Worm (Caenorhabditis elegans) whole organism, L2 larva: ENCODE data around the gene mrpl-48.
A peak's percentile ranks its signal among the peaks of the same experiment; 100 is the strongest.

Source experiments
- C34F6.9 ChIP-seq: fragments of 150-350 bp; optimal IDR thresholded peaks from 2 replicates; lab custom pipeline; 2014; ENCODE audit warnings: missing biosample characterization, missing genetic modification characterization
- F13H6.1 ChIP-seq: sonication (generic microtip); optimal IDR thresholded peaks from 2 replicates; lab custom pipeline; 2016; ENCODE audit warnings: missing genetic modification characterization, missing compliant biosample characterization
- ZK546.5 ChIP-seq: sonication (generic microtip); optimal IDR thresholded peaks from 2 replicates; lab custom pipeline; 2017; ENCODE audit warnings: missing biosample characterization, missing genetic modification characterization
- aly-2 ChIP-seq: fragments of 150-350 bp; optimal IDR thresholded peaks from 2 replicates; lab custom pipeline; 2014; ENCODE audit warnings: missing biosample characterization, missing genetic modification characterization
- ama-1 ChIP-seq: fragments of 150-350 bp; optimal IDR thresholded peaks from 2 replicates; lab custom pipeline; 2018; ENCODE audit warnings: inconsistent platforms
- crh-2 ChIP-seq: sonication (generic microtip); optimal IDR thresholded peaks from 2 replicates; lab custom pipeline; 2017; ENCODE audit warnings: missing biosample characterization, missing genetic modification characterization
- dmd-4 ChIP-seq: sonication (generic microtip); optimal IDR thresholded peaks from 2 replicates; lab custom pipeline; 2017; ENCODE audit warnings: missing biosample characterization, missing genetic modification characterization
- egl-27 ChIP-seq: sonication (generic microtip); optimal IDR thresholded peaks from 3 replicates; lab custom pipeline; 2017; ENCODE audit warnings: missing biosample characterization, missing genetic modification reagents, missing genetic modification characterization
- fos-1 ChIP-seq: fragments of 150-350 bp; optimal IDR thresholded peaks from 2 replicates; lab custom pipeline; 2014; ENCODE audit warnings: missing biosample characterization, missing genetic modification characterization
- gmeb-1 ChIP-seq: fragments of 150-350 bp; optimal IDR thresholded peaks from 2 replicates; lab custom pipeline; 2014; ENCODE audit warnings: missing biosample characterization, missing genetic modification characterization
- lin-11 ChIP-seq: fragments of 150-350 bp; sonication (generic microtip); optimal IDR thresholded peaks from 2 replicates; lab custom pipeline; 2014; ENCODE audit warnings: missing biosample characterization, missing genetic modification characterization, inconsistent platforms, mixed read lengths
- lin-13 ChIP-seq: fragments of 150-350 bp; optimal IDR thresholded peaks from 2 replicates; lab custom pipeline; 2014; ENCODE audit warnings: missing biosample characterization, missing genetic modification reagents, missing genetic modification characterization
- lin-39 ChIP-seq: fragments of 150-350 bp; optimal IDR thresholded peaks from 2 replicates; lab custom pipeline; 2014; ENCODE audit warnings: missing biosample characterization, missing genetic modification reagents, missing genetic modification characterization
- lsy-2 ChIP-seq, 2 experiments: fragments of 150-350 bp in 1 of 2; sonication (generic microtip) in 1 of 2; optimal IDR thresholded peaks; 2 replicates each; lab custom pipeline; 2014 to 2017; ENCODE audit warnings: missing biosample characterization in 2 of 2, missing genetic modification characterization in 2 of 2
- mab-5 ChIP-seq: fragments of 150-350 bp; optimal IDR thresholded peaks from 2 replicates; lab custom pipeline; 2014; ENCODE audit warnings: missing biosample characterization, missing genetic modification characterization
- mdl-1 ChIP-seq, 2 experiments: fragments of 150-350 bp in 1 of 2; sonication (generic microtip) in 1 of 2; optimal IDR thresholded peaks; 2 replicates each; lab custom pipeline; 2017; ENCODE audit warnings: missing biosample characterization in 2 of 2, missing genetic modification characterization in 2 of 2
- nhr-10 ChIP-seq: sonication (generic microtip); optimal IDR thresholded peaks from 2 replicates; lab custom pipeline; 2017; ENCODE audit warnings: missing biosample characterization, missing genetic modification characterization
- nhr-11 ChIP-seq: fragments of 150-350 bp; optimal IDR thresholded peaks from 2 replicates; lab custom pipeline; 2014; ENCODE audit warnings: missing biosample characterization, missing genetic modification characterization
- nhr-12 ChIP-seq: fragments of 150-350 bp; optimal IDR thresholded peaks from 2 replicates; lab custom pipeline; 2014; ENCODE audit warnings: missing biosample characterization, missing genetic modification characterization
- nhr-129 ChIP-seq: fragments of 150-350 bp; optimal IDR thresholded peaks from 2 replicates; lab custom pipeline; 2014; ENCODE audit warnings: missing biosample characterization, missing genetic modification characterization
- nhr-21 ChIP-seq: fragments of 150-350 bp; optimal IDR thresholded peaks from 2 replicates; lab custom pipeline; 2014; ENCODE audit warnings: missing biosample characterization, missing genetic modification characterization
- nhr-23 ChIP-seq: fragments of 150-350 bp; optimal IDR thresholded peaks from 2 replicates; lab custom pipeline; 2014; ENCODE audit warnings: missing biosample characterization, missing genetic modification reagents, missing genetic modification characterization
- nhr-237 ChIP-seq: fragments of 150-350 bp; optimal IDR thresholded peaks from 2 replicates; lab custom pipeline; 2014; ENCODE audit warnings: missing biosample characterization, missing genetic modification characterization
- nhr-25 ChIP-seq: fragments of 150-350 bp; sonication (generic microtip); optimal IDR thresholded peaks from 3 replicates; lab custom pipeline; 2014; ENCODE audit warnings: missing biosample characterization, missing genetic modification characterization
- nhr-6 ChIP-seq: fragments of 150-350 bp; optimal IDR thresholded peaks from 2 replicates; lab custom pipeline; 2014; ENCODE audit warnings: missing biosample characterization, missing genetic modification characterization
- peb-1 ChIP-seq: fragments of 150-350 bp; optimal IDR thresholded peaks from 2 replicates; lab custom pipeline; 2014; ENCODE audit warnings: missing biosample characterization, missing genetic modification characterization
- sem-4 ChIP-seq: fragments of 150-350 bp; optimal IDR thresholded peaks from 2 replicates; lab custom pipeline; 2014; ENCODE audit warnings: missing biosample characterization, missing genetic modification reagents, missing genetic modification characterization
- skn-1 ChIP-seq: sonication (generic microtip); optimal IDR thresholded peaks from 2 replicates; lab custom pipeline; 2017; ENCODE audit warnings: missing biosample characterization, missing genetic modification characterization
- sma-3 ChIP-seq: sonication (generic microtip); optimal IDR thresholded peaks from 2 replicates; lab custom pipeline; 2016; ENCODE audit warnings: missing genetic modification reagents, missing genetic modification characterization, missing compliant biosample characterization
- sma-9 ChIP-seq, 2 experiments: fragments of 150-350 bp in 1 of 2; sonication (generic microtip) in 1 of 2; optimal IDR thresholded peaks; 2 replicates each; lab custom pipeline; 2014 to 2016; ENCODE audit warnings: missing genetic modification characterization in 2 of 2, mild to moderate bottlenecking in 1 of 2, missing biosample characterization in 1 of 2, missing compliant biosample characterization in 1 of 2, missing genetic modification reagents in 1 of 2, moderate library complexity in 1 of 2
- snpc-4 ChIP-seq: fragments of 150-350 bp; optimal IDR thresholded peaks from 2 replicates; lab custom pipeline; 2014; ENCODE audit warnings: missing biosample characterization, missing genetic modification characterization
- unc-55 ChIP-seq: fragments of 150-350 bp; sonication (generic microtip); optimal IDR thresholded peaks from 3 replicates; lab custom pipeline; 2014; ENCODE audit warnings: missing biosample characterization, missing genetic modification reagents, missing genetic modification characterization
- unc-62 ChIP-seq: fragments of 150-350 bp; optimal IDR thresholded peaks from 2 replicates; lab custom pipeline; 2014; ENCODE audit warnings: missing biosample characterization, missing genetic modification reagents, missing genetic modification characterization
- zag-1 ChIP-seq: fragments of 150-350 bp; optimal IDR thresholded peaks from 2 replicates; lab custom pipeline; 2014; ENCODE audit warnings: missing biosample characterization, missing genetic modification characterization
- ztf-1 ChIP-seq: fragments of 200-800 bp; sonication (Bioruptor generic); conservative IDR thresholded peaks from 2 replicates; pipeline ENCODE4 v1.3.6; 2022; ENCODE audit warnings: missing genetic modification characterization, missing compliant biosample characterization
- ztf-11 ChIP-seq: sonication (generic microtip); optimal IDR thresholded peaks from 2 replicates; lab custom pipeline; 2017; ENCODE audit warnings: missing biosample characterization, missing genetic modification characterization
- ztf-4 ChIP-seq: fragments of 150-350 bp; optimal IDR thresholded peaks from 2 replicates; lab custom pipeline; 2014; ENCODE audit warnings: missing biosample characterization, missing genetic modification characterization

The mrpl-48 gene

DNA sequence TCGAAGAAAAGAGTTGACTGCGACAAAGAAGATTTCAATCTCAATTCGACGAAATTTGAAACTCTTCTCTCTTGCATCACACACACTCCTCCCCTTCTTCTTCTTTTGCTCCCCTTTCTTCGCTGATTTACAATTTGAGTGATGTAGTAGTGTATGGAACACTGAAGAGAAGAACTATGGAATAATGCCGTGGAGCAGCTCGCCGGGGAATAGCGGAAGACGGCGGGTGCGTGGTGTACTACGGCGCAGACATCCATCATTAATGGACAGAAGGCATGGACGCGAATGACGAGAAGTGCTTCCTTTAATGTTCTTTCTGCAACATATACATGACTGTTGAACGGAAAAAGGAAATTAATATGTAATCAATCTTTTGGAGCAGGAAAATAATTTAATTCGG is 10.6 kb upstream of the mrpl-48 start:
- TF ChIP-seq unc-55 (GFP tag; lab: Kevin White, UChicago) (peak; percentile 16), mdl-1 (tag; optimal IDR thresholded peaks at IDR 0.05; lab: Kevin White, UChicago) (no peak), nhr-11 (tag; lab: Kevin White, UChicago) (no peak), lsy-2 (tag; optimal IDR thresholded peaks at IDR 0.05; lab: Kevin White, UChicago) (peak in 1 of 2 experiments; percentile 9), snpc-4 (tag; lab: Kevin White, UChicago) (no peak), nhr-6 (tag; lab: Kevin White, UChicago) (no peak), lin-11 (tag; lab: Kevin White, UChicago) (no peak), C34F6.9 (tag; lab: Kevin White, UChicago) (no peak), lin-13 (GFP tag; lab: Kevin White, UChicago) (peak; percentile 24), ZK546.5 (tag; lab: Kevin White, UChicago) (no peak), gmeb-1 (tag; lab: Kevin White, UChicago) (no peak), mab-5 (peak; percentile 55), nhr-23 (no peak), ztf-4 (tag; lab: Kevin White, UChicago) (peak; percentile 5), crh-2 (no peak), ama-1 (peak; percentile 66), sem-4 (tag; lab: Kevin White, UChicago) (no peak), fos-1 (tag; lab: Kevin White, UChicago) (no peak), ztf-1 (GFP tag; lab: Robert Waterston, UW) (no peak), zag-1 (tag; lab: Kevin White, UChicago) (peak; percentile 57)

DNA sequence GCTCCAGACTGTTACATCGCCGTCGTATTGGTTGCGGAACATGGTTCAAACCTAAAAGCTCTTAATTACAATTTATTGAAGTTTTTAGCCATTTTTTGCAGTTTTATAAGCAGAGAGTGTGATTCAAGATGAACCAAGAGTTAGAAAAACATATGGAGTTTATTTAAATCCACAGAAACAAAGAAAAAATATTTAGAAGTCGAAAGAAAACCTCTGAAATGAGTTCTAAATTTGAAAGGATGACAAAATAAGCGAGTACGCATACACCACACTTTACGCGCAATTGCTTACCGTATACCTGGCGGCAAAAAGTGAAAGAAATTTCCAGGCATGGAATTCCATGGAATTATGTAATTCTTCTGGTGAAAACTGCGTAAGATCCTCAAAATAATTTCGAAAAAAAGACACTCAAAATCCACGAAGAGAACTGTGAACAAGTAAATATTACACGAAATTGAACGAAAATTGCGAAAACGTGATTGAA is 9.2 kb upstream of the mrpl-48 start, which contains the start of gene pas-6:
Gene pas-6, minus strand, starts transcription at position 51 of the 484 bp plus-strand sequence.
- TF ChIP-seq C34F6.9 (tag; lab: Kevin White, UChicago) (peak; percentile 49), gmeb-1 (tag; lab: Kevin White, UChicago) (peak; percentile 2), nhr-237 (tag; lab: Kevin White, UChicago) (no peak), unc-55 (GFP tag; lab: Kevin White, UChicago) (peak; percentile 62), ztf-11 (tag; lab: Kevin White, UChicago) (no peak), lsy-2 (tag; optimal IDR thresholded peaks at IDR 0.05; lab: Kevin White, UChicago) (peak; percentile 88 to 98), peb-1 (tag; lab: Kevin White, UChicago) (no peak), nhr-129 (tag; lab: Kevin White, UChicago) (peak; percentile 62), crh-2 (peak; percentile 1), egl-27 (tag; lab: Kevin White, UChicago) (no peak), aly-2 (tag; lab: Kevin White, UChicago) (no peak), ztf-4 (tag; lab: Kevin White, UChicago) (no peak), nhr-25 (tag; lab: Kevin White, UChicago) (no peak), mab-5 (no peak), skn-1 (tag; lab: Kevin White, UChicago) (peak; percentile 64)
- TF ChIP-seq, all 48 proteins: peak for 7

DNA sequence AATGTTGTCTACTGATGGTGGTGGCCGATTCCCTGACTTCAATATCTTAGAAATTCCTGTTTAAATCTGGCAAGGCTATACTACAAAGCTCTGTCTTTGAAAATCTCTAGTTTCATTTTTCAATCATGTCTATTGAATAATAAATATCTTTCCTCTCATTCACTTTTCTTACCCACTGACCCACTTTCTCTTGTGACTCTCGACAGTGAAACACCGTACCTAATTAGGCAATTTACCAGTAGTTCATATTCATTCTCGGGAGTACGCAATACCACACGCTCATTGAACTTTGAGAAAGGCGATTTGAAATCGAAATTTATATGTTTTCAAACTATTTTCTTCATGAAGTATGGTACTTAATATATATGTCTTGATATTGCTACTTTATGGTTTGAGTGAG is 8.7 kb upstream of the mrpl-48 start, which contains the start of gene CD4.11:
Gene CD4.11, plus strand, starts transcription at position 301 of the 400 bp plus-strand sequence.
- TF ChIP-seq nhr-10 (tag; lab: Kevin White, UChicago) (no peak), nhr-25 (tag; lab: Kevin White, UChicago) (no peak), sma-9 (GFP tag; optimal IDR thresholded peaks at IDR 0.05; lab: Kevin White, UChicago) (no peak), sma-9 (tag; optimal IDR thresholded peaks at IDR 0.05; lab: Kevin White, UChicago) (no peak), nhr-6 (tag; lab: Kevin White, UChicago) (no peak), F13H6.1 (tag; lab: Kevin White, UChicago) (no peak), dmd-4 (no peak), unc-62 (GFP tag; lab: Kevin White, UChicago) (no peak), sem-4 (tag; lab: Kevin White, UChicago) (no peak), mab-5 (no peak), skn-1 (tag; lab: Kevin White, UChicago) (no peak), nhr-21 (tag; lab: Kevin White, UChicago) (no peak), ztf-11 (tag; lab: Kevin White, UChicago) (no peak), C34F6.9 (tag; lab: Kevin White, UChicago) (no peak), ama-1 (no peak), lin-39 (no peak), nhr-129 (tag; lab: Kevin White, UChicago) (no peak), sma-3 (GFP tag; lab: Kevin White, UChicago) (no peak), nhr-12 (tag; lab: Kevin White, UChicago) (no peak)
